Fruit fly (Drosophila melanogaster) whole organism, prepupa: ENCODE measurements around the gene CG14712.

Experiments
- CG10631 ChIP-seq: fragments of 200-800 bp; sonication (Bioruptor generic); optimal IDR thresholded peaks from 2 replicates; lab custom pipeline; 2016; ENCODE audit warnings: missing biosample characterization, missing genetic modification characterization
- CG10669 ChIP-seq: fragments of 200-800 bp; sonication (Bioruptor generic); optimal IDR thresholded peaks from 3 replicates; lab custom pipeline; 2018; ENCODE audit warnings: missing biosample characterization, mild to moderate bottlenecking, missing genetic modification characterization, moderate library complexity
- CG11294 ChIP-seq: fragments of 200-800 bp; sonication (Bioruptor generic); IDR thresholded peaks from 2 replicates; pipeline ENCODE4 v1.3.6; 2022; ENCODE audit warnings: missing biosample characterization, missing genetic modification characterization
- CG11762 ChIP-seq: fragments of 200-800 bp; sonication (Bioruptor generic); optimal IDR thresholded peaks from 3 replicates; lab custom pipeline; 2016; ENCODE audit warnings: missing biosample characterization, missing genetic modification characterization; ENCODE audit not compliant: insufficient read depth
- CG11902 ChIP-seq: fragments of 200-800 bp; sonication (Bioruptor generic); optimal IDR thresholded peaks from 3 replicates; lab custom pipeline; 2016; ENCODE audit warnings: missing biosample characterization, missing genetic modification characterization
- CG15336 ChIP-seq: fragments of 200-800 bp; sonication (Bioruptor generic); IDR thresholded peaks from 2 replicates; pipeline ENCODE4 v1.3.6; 2022; ENCODE audit warnings: missing biosample characterization, missing genetic modification characterization
- CG16779 ChIP-seq: fragments of 200-800 bp; sonication (Bioruptor generic); optimal IDR thresholded peaks from 3 replicates; lab custom pipeline; 2017; ENCODE audit warnings: missing biosample characterization, mild to moderate bottlenecking, missing genetic modification characterization
- CG3032 ChIP-seq: fragments of 200-800 bp; optimal IDR thresholded peaks from 2 replicates; lab custom pipeline; 2019; ENCODE audit warnings: missing biosample characterization, mild to moderate bottlenecking, missing genetic modification characterization, moderate library complexity
- CG32006 ChIP-seq: fragments of 200-800 bp; sonication (Bioruptor generic); optimal IDR thresholded peaks from 3 replicates; lab custom pipeline; 2017; ENCODE audit warnings: missing biosample characterization, mild to moderate bottlenecking, missing genetic modification characterization
- CG34406 ChIP-seq: fragments of 200-800 bp; sonication (Bioruptor generic); optimal IDR thresholded peaks from 3 replicates; lab custom pipeline; 2016; ENCODE audit warnings: missing biosample characterization, missing genetic modification characterization
- CG3919 ChIP-seq: fragments of 200-800 bp; sonication (Bioruptor generic); optimal IDR thresholded peaks from 3 replicates; lab custom pipeline; 2016; ENCODE audit warnings: missing biosample characterization, missing genetic modification characterization
- CG4318 ChIP-seq: fragments of 200-800 bp; sonication (Bioruptor generic); optimal IDR thresholded peaks from 3 replicates; lab custom pipeline; 2017; ENCODE audit warnings: missing biosample characterization, mild to moderate bottlenecking, missing genetic modification characterization
- CG6163 ChIP-seq: fragments of 200-800 bp; sonication (Bioruptor generic); IDR thresholded peaks from 3 replicates; pipeline ENCODE4 v1.3.6; 2022; ENCODE audit warnings: missing biosample characterization, missing genetic modification characterization
- CG6276 ChIP-seq: fragments of 200-800 bp; sonication (Bioruptor generic); optimal IDR thresholded peaks from 2 replicates; lab custom pipeline; 2017; ENCODE audit warnings: missing biosample characterization, mild to moderate bottlenecking, missing genetic modification characterization
- CG6792 ChIP-seq: fragments of 200-800 bp; sonication (Bioruptor generic); optimal IDR thresholded peaks from 3 replicates; lab custom pipeline; 2016; ENCODE audit warnings: missing biosample characterization, missing genetic modification characterization
- CG6808 ChIP-seq: fragments of 200-800 bp; sonication (Bioruptor generic); optimal IDR thresholded peaks from 3 replicates; lab custom pipeline; 2017; ENCODE audit warnings: missing biosample characterization, missing genetic modification characterization, mild to moderate bottlenecking, moderate library complexity, missing genetic modification reagents
- CG6854 ChIP-seq: fragments of 200-800 bp; sonication (Bioruptor generic); optimal IDR thresholded peaks from 2 replicates; lab custom pipeline; 2017; ENCODE audit warnings: missing biosample characterization, mild to moderate bottlenecking, missing genetic modification characterization
- CG7368 ChIP-seq: fragments of 200-800 bp; sonication (Bioruptor generic); optimal IDR thresholded peaks from 3 replicates; lab custom pipeline; 2016; ENCODE audit warnings: missing biosample characterization, missing genetic modification characterization
- CG8119 ChIP-seq: fragments of 200-800 bp; sonication (Bioruptor generic); IDR thresholded peaks from 3 replicates; pipeline ENCODE4 v1.3.6; 2022; ENCODE audit warnings: missing biosample characterization, missing genetic modification characterization
- CG8319 ChIP-seq: fragments of 200-800 bp; sonication (Bioruptor generic); optimal IDR thresholded peaks from 3 replicates; lab custom pipeline; 2016; ENCODE audit warnings: missing biosample characterization, missing genetic modification characterization
- CG8632 ChIP-seq: fragments of 200-800 bp; sonication (Bioruptor generic); optimal IDR thresholded peaks from 3 replicates; lab custom pipeline; 2016; ENCODE audit warnings: missing biosample characterization, missing genetic modification characterization
- CG9139 ChIP-seq: fragments of 200-800 bp; sonication (Bioruptor generic); optimal IDR thresholded peaks from 3 replicates; lab custom pipeline; 2017; ENCODE audit warnings: missing biosample characterization, mild to moderate bottlenecking, missing genetic modification characterization
- Eip75B ChIP-seq: fragments of 200-800 bp; sonication (Bioruptor generic); optimal IDR thresholded peaks from 3 replicates; lab custom pipeline; 2016; ENCODE audit warnings: missing biosample characterization, missing genetic modification characterization
- Eip78C ChIP-seq: fragments of 200-800 bp; sonication (Bioruptor generic); peaks from one replicate; lab custom pipeline; 2016; ENCODE audit warnings: missing biosample characterization, missing genetic modification characterization
- Eip93F ChIP-seq: fragments of 200-800 bp; sonication (Bioruptor generic); optimal IDR thresholded peaks from 2 replicates; lab custom pipeline; 2016; ENCODE audit warnings: missing biosample characterization, mild to moderate bottlenecking, missing genetic modification characterization
- Ets96B ChIP-seq: fragments of 200-800 bp; optimal IDR thresholded peaks from 2 replicates; lab custom pipeline; 2019; ENCODE audit warnings: missing biosample characterization, mild to moderate bottlenecking, missing genetic modification characterization, moderate library complexity
- Hr39 ChIP-seq: fragments of 200-800 bp; sonication (Bioruptor generic); optimal IDR thresholded peaks from 2 replicates; lab custom pipeline; 2016; ENCODE audit warnings: missing biosample characterization, missing genetic modification characterization
- Hr4 ChIP-seq: fragments of 200-800 bp; sonication (Bioruptor generic); optimal IDR thresholded peaks from 3 replicates; lab custom pipeline; 2016; ENCODE audit warnings: missing biosample characterization, missing genetic modification characterization
- Met ChIP-seq: fragments of 200-800 bp; sonication (Bioruptor generic); optimal IDR thresholded peaks from 3 replicates; lab custom pipeline; 2016; ENCODE audit warnings: missing biosample characterization, missing genetic modification characterization
- OdsH ChIP-seq: fragments of 200-800 bp; sonication (Bioruptor generic); optimal IDR thresholded peaks from 3 replicates; lab custom pipeline; 2016; ENCODE audit warnings: missing biosample characterization, missing genetic modification characterization
- Smox ChIP-seq: fragments of 200-800 bp; sonication (Bioruptor generic); optimal IDR thresholded peaks from 3 replicates; lab custom pipeline; 2016; ENCODE audit warnings: missing biosample characterization, missing genetic modification characterization
- Sox14 ChIP-seq: fragments of 200-800 bp; sonication (Bioruptor generic); optimal IDR thresholded peaks from 3 replicates; lab custom pipeline; 2016; ENCODE audit warnings: missing biosample characterization, missing genetic modification characterization
- cyc ChIP-seq: fragments of 200-800 bp; sonication (Bioruptor generic); optimal IDR thresholded peaks from 3 replicates; lab custom pipeline; 2016; ENCODE audit warnings: missing biosample characterization, missing genetic modification characterization
- dac ChIP-seq: fragments of 200-800 bp; sonication (Bioruptor generic); optimal IDR thresholded peaks from 2 replicates; lab custom pipeline; 2017; ENCODE audit warnings: missing biosample characterization, mild to moderate bottlenecking, missing genetic modification characterization
- dsx ChIP-seq: fragments of 200-800 bp; optimal IDR thresholded peaks from 3 replicates; lab custom pipeline; 2019; ENCODE audit warnings: missing biosample characterization, mild to moderate bottlenecking, missing genetic modification characterization, moderate library complexity; ENCODE audit not compliant: poor library complexity, severe bottlenecking
- eg ChIP-seq: fragments of 200-800 bp; sonication (Bioruptor generic); IDR thresholded peaks from 3 replicates; pipeline ENCODE4 v1.3.6; 2022; ENCODE audit warnings: missing biosample characterization, missing genetic modification characterization
- esn ChIP-seq: fragments of 200-800 bp; sonication (Bioruptor generic); optimal IDR thresholded peaks from 2 replicates; lab custom pipeline; 2016; ENCODE audit warnings: missing biosample characterization, mild to moderate bottlenecking, missing genetic modification characterization, moderate library complexity
- fkh ChIP-seq: fragments of 200-800 bp; sonication (Bioruptor generic); optimal IDR thresholded peaks from 3 replicates; lab custom pipeline; 2017; ENCODE audit warnings: missing biosample characterization, mild to moderate bottlenecking, missing genetic modification characterization, moderate library complexity
- lz ChIP-seq: fragments of 200-800 bp; sonication (Bioruptor generic); optimal IDR thresholded peaks from 3 replicates; lab custom pipeline; 2016; ENCODE audit warnings: missing biosample characterization, missing genetic modification characterization
- net ChIP-seq: fragments of 200-800 bp; sonication (Bioruptor generic); optimal IDR thresholded peaks from 3 replicates; lab custom pipeline; 2016; ENCODE audit warnings: missing biosample characterization, missing genetic modification characterization
- pdm3 ChIP-seq: fragments of 200-800 bp; sonication (Bioruptor generic); optimal IDR thresholded peaks from 3 replicates; lab custom pipeline; 2016; ENCODE audit warnings: missing biosample characterization, missing genetic modification characterization
- salr ChIP-seq, 2 experiments: fragments of 200-800 bp; sonication (Bioruptor generic); optimal IDR thresholded peaks; 3 replicates each; lab custom pipeline; 2016 to 2018; ENCODE audit warnings: missing biosample characterization in 2 of 2, missing genetic modification characterization in 2 of 2, mild to moderate bottlenecking in 1 of 2
- spab ChIP-seq: fragments of 200-800 bp; sonication (Bioruptor generic); optimal IDR thresholded peaks from 2 replicates; lab custom pipeline; 2017; ENCODE audit warnings: missing biosample characterization, mild to moderate bottlenecking, missing genetic modification characterization, missing genetic modification reagents
- ss ChIP-seq, 2 experiments: fragments of 200-800 bp; sonication (Bioruptor generic); optimal IDR thresholded peaks; 2 replicates in 1 of 2; 3 replicates in 1 of 2; lab custom pipeline; 2017 to 2018; ENCODE audit warnings: mild to moderate bottlenecking in 2 of 2, missing biosample characterization in 2 of 2, missing genetic modification characterization in 2 of 2, moderate library complexity in 1 of 2
- svp ChIP-seq: fragments of 200-800 bp; sonication (Bioruptor generic); peaks from one replicate; lab custom pipeline; 2016; ENCODE audit warnings: missing biosample characterization, missing genetic modification characterization
- topi ChIP-seq: fragments of 200-800 bp; sonication (Bioruptor generic); optimal IDR thresholded peaks from 3 replicates; lab custom pipeline; 2016; ENCODE audit warnings: missing biosample characterization, missing genetic modification characterization
- vri ChIP-seq: fragments of 200-800 bp; sonication (Bioruptor generic); optimal IDR thresholded peaks from 3 replicates; lab custom pipeline; 2016; ENCODE audit warnings: missing biosample characterization, mild to moderate bottlenecking, missing genetic modification characterization

The CG14712 gene

dm6 chr3R:11617849-11618248, 10.7 kb upstream of the CG14712 start:
- TF ChIP-seq salr (GFP tag; optimal IDR thresholded peaks at IDR 0.05; lab: Kevin White, UChicago): no peak
- no peak for TF ChIP-seq CG8319 (GFP tag; lab: Kevin White, UChicago)
- TF ChIP-seq Hr39 (GFP tag; lab: Kevin White, UChicago): no peak
- no peak for TF ChIP-seq CG10669
- TF ChIP-seq eg (GFP tag; lab: Robert Waterston, UW): peak; percentile 51; the same call in 2 of the 3 replicates
- peak; percentile 10 for TF ChIP-seq CG6276 (GFP tag; lab: Kevin White, UChicago)
- TF ChIP-seq CG34406 (GFP tag; lab: Kevin White, UChicago): no peak
- TF ChIP-seq dac (GFP tag; lab: Kevin White, UChicago): no peak
- no peak for TF ChIP-seq esn (GFP tag; lab: Kevin White, UChicago)
- TF ChIP-seq lz (GFP tag; lab: Kevin White, UChicago): no peak
- peak; percentile 4 for TF ChIP-seq Eip78C (GFP tag; lab: Kevin White, UChicago)
- TF ChIP-seq CG15336 (GFP tag; lab: Robert Waterston, UW): peak; percentile 11; the same call in 1 of the 2 replicates
- no peak for TF ChIP-seq Eip75B (GFP tag; lab: Kevin White, UChicago)
- peak in 1 of 2 experiments; percentile 84 for TF ChIP-seq ss (GFP tag; optimal IDR thresholded peaks at IDR 0.05; lab: Kevin White, UChicago)
- TF ChIP-seq svp (GFP tag; lab: Kevin White, UChicago): no peak
- TF ChIP-seq CG3032 (tag; lab: Kevin White, UChicago): no peak

- TF ChIP-seq Hr4 (GFP tag; lab: Kevin White, UChicago): no peak
- TF ChIP-seq CG11294 (GFP tag; lab: Robert Waterston, UW): no peak
- TF ChIP-seq CG6163: no peak
- TF ChIP-seq Sox14 (GFP tag; lab: Kevin White, UChicago): no peak
- no peak for TF ChIP-seq ss (GFP tag; optimal IDR thresholded peaks at IDR 0.05; lab: Kevin White, UChicago)
- peak; percentile 32 for TF ChIP-seq Eip78C (GFP tag; lab: Kevin White, UChicago)
- no peak for TF ChIP-seq fkh (GFP tag; lab: Kevin White, UChicago)
- no peak for TF ChIP-seq CG6854
- no peak for TF ChIP-seq vri (GFP tag; lab: Kevin White, UChicago)
- no peak for TF ChIP-seq CG8632 (GFP tag; lab: Kevin White, UChicago)
- TF ChIP-seq CG8319 (GFP tag; lab: Kevin White, UChicago): no peak
- TF ChIP-seq CG10631: peak; percentile 1
- no peak for TF ChIP-seq CG11902 (GFP tag; lab: Kevin White, UChicago)
- no peak for TF ChIP-seq CG4318
- no peak for TF ChIP-seq CG16779 (tag; lab: Kevin White, UChicago)
- no peak for TF ChIP-seq Eip93F (GFP tag; lab: Kevin White, UChicago)
- TF ChIP-seq CG8119 (GFP tag; lab: Robert Waterston, UW): no peak
- TF ChIP-seq spab (GFP tag; lab: Kevin White, UChicago): no peak
- no peak for TF ChIP-seq Ets96B
- TF ChIP-seq pdm3: no peak
- peak; percentile 28; the same call in 1 of the 2 replicates for TF ChIP-seq CG15336 (GFP tag; lab: Robert Waterston, UW)
- TF ChIP-seq net (GFP tag; lab: Kevin White, UChicago): no peak
- TF ChIP-seq Met: no peak
- no peak for TF ChIP-seq CG9139 (GFP tag; lab: Kevin White, UChicago)
- no peak for TF ChIP-seq Eip75B (GFP tag; lab: Kevin White, UChicago)
- no peak for TF ChIP-seq OdsH
These were observed 9.7 kb upstream of the CG14712 start for dm6 chr3R:11618879-11619278.

dm6 chr3R:11619709-11620409, 8.7 kb upstream of the CG14712 start, which contains the start of the genes Jupiter and CG14710:
Jupiter (minus strand) TSS chr3R:11619906.
CG14710 (plus strand) TSS chr3R:11620090.
- TF ChIP-seq pdm3 (no peak), cyc (GFP tag; lab: Kevin White, UChicago) (peak; percentile 72), CG11902 (GFP tag; lab: Kevin White, UChicago) (peak; percentile 22), CG6792 (GFP tag; lab: Kevin White, UChicago) (peak; percentile 17), CG16779 (tag; lab: Kevin White, UChicago) (no peak), CG6163 (no peak), CG7368 (GFP tag; lab: Kevin White, UChicago) (peak; percentile 6), CG3919 (GFP tag; lab: Kevin White, UChicago) (peak; percentile 59), CG6808 (GFP tag; lab: Kevin White, UChicago) (no peak), Met (no peak), Smox (no peak), Eip78C (GFP tag; lab: Kevin White, UChicago) (peak; percentile 68), CG10631 (no peak), esn (GFP tag; lab: Kevin White, UChicago) (peak; percentile 56), CG32006 (no peak), CG6854 (peak; percentile 54), CG11762 (peak; percentile 27), topi (peak; percentile 36), dsx (peak; percentile 51)
